Fruit fly (Drosophila melanogaster) whole organism, embryonic: ENCODE data around the gene CG43707.

Source experiments
- Asciz ChIP-seq: fragments of 200-800 bp; sonication (Bioruptor generic); optimal IDR thresholded peaks from 2 replicates; lab custom pipeline; 2017; ENCODE audit warnings: missing biosample characterization, mild to moderate bottlenecking, missing genetic modification characterization, missing genetic modification reagents
- Bdp1 ChIP-seq: fragments of 200-800 bp; sonication (Bioruptor generic); optimal IDR thresholded peaks from 3 replicates; lab custom pipeline; 2016; ENCODE audit warnings: missing biosample characterization, missing genetic modification characterization
- CG1024 ChIP-seq: fragments of 200-800 bp; sonication (Bioruptor generic); IDR thresholded peaks from 2 replicates; pipeline ENCODE4 v1.3.6; 2022; ENCODE audit warnings: missing biosample characterization, missing genetic modification characterization
- CG10321 ChIP-seq: fragments of 200-800 bp; sonication (Bioruptor generic); IDR thresholded peaks from 2 replicates; pipeline ENCODE4 v1.3.6; 2022; ENCODE audit warnings: missing biosample characterization, missing genetic modification characterization
- CG11695 ChIP-seq: fragments of 200-800 bp; sonication (Bioruptor generic); IDR thresholded peaks from 3 replicates; pipeline ENCODE4 v1.3.6; 2022; ENCODE audit warnings: missing biosample characterization, missing genetic modification characterization
- CG12155 ChIP-seq: fragments of 200-800 bp; sonication (Bioruptor generic); optimal IDR thresholded peaks from 3 replicates; lab custom pipeline; 2016; ENCODE audit warnings: missing biosample characterization, missing genetic modification characterization
- CG12236 ChIP-seq: fragments of 200-800 bp; sonication (Bioruptor generic); optimal IDR thresholded peaks from 2 replicates; lab custom pipeline; 2016; ENCODE audit warnings: missing biosample characterization, missing genetic modification characterization
- CG1602 ChIP-seq: fragments of 200-800 bp; sonication (Bioruptor generic); optimal IDR thresholded peaks from 3 replicates; lab custom pipeline; 2016; ENCODE audit warnings: missing biosample characterization, missing genetic modification characterization
- CG1832 ChIP-seq: fragments of 200-800 bp; sonication (Bioruptor generic); optimal IDR thresholded peaks from 2 replicates; lab custom pipeline; 2017; ENCODE audit warnings: missing biosample characterization, mild to moderate bottlenecking, missing genetic modification characterization, inconsistent platforms
- CG30020 ChIP-seq: fragments of 200-800 bp; optimal IDR thresholded peaks from 2 replicates; lab custom pipeline; 2019; ENCODE audit warnings: missing biosample characterization, mild to moderate bottlenecking, missing genetic modification characterization, moderate library complexity
- CG30431 ChIP-seq: fragments of 200-800 bp; sonication (Bioruptor generic); optimal IDR thresholded peaks from 2 replicates; lab custom pipeline; 2017; ENCODE audit warnings: missing biosample characterization, missing genetic modification characterization
- CG7745 ChIP-seq: fragments of 200-800 bp; sonication (Bioruptor generic); optimal IDR thresholded peaks from 2 replicates; lab custom pipeline; 2018; ENCODE audit warnings: missing biosample characterization, mild to moderate bottlenecking, missing genetic modification characterization, moderate library complexity
- CG8944 ChIP-seq: fragments of 200-800 bp; sonication (Bioruptor generic); optimal IDR thresholded peaks from 3 replicates; lab custom pipeline; 2016; ENCODE audit warnings: missing biosample characterization, missing genetic modification characterization
- CG9437 ChIP-seq: fragments of 200-800 bp; sonication (Bioruptor generic); optimal IDR thresholded peaks from 2 replicates; lab custom pipeline; 2018; ENCODE audit warnings: missing biosample characterization, mild to moderate bottlenecking, missing genetic modification characterization
- Camta ChIP-seq: fragments of 200-800 bp; sonication (Bioruptor generic); optimal IDR thresholded peaks from 2 replicates; lab custom pipeline; 2016; ENCODE audit warnings: missing biosample characterization, missing genetic modification characterization
- CoRest ChIP-seq: fragments of 200-800 bp; sonication (Bioruptor generic); optimal IDR thresholded peaks from 3 replicates; lab custom pipeline; 2018; ENCODE audit warnings: missing biosample characterization, mild to moderate bottlenecking, missing genetic modification characterization, moderate library complexity
- D ChIP-seq, 2 experiments: fragments of 200-800 bp in 1 of 2; fragments of >200 bp in 1 of 2; sonication (Bioruptor generic) in 1 of 2; optimal IDR thresholded peaks; 2 replicates in 1 of 2; 3 replicates in 1 of 2; lab custom pipeline; 2017; ENCODE audit warnings: mild to moderate bottlenecking in 1 of 2, missing biosample characterization in 1 of 2, missing genetic modification characterization in 1 of 2, missing genetic modification reagents in 1 of 2
- Hand ChIP-seq: fragments of 200-800 bp; sonication (Bioruptor generic); optimal IDR thresholded peaks from 2 replicates; lab custom pipeline; 2017; ENCODE audit warnings: mild to moderate bottlenecking, missing biosample characterization, missing genetic modification reagents, missing genetic modification characterization
- Jarid2 ChIP-seq: fragments of 200-800 bp; sonication (Bioruptor generic); optimal IDR thresholded peaks from 3 replicates; lab custom pipeline; 2017; ENCODE audit warnings: mild to moderate bottlenecking, missing biosample characterization, missing genetic modification reagents, missing genetic modification characterization
- Meics ChIP-seq: fragments of 200-800 bp; sonication (Bioruptor generic); optimal IDR thresholded peaks from 2 replicates; lab custom pipeline; 2017; ENCODE audit warnings: missing biosample characterization, mild to moderate bottlenecking, missing genetic modification characterization
- Sin3A ChIP-seq: fragments of >200 bp; optimal IDR thresholded peaks from 2 replicates; lab custom pipeline; 2018
- Sox102F ChIP-seq: fragments of 200-800 bp; sonication (Bioruptor generic); optimal IDR thresholded peaks from 2 replicates; lab custom pipeline; 2018; ENCODE audit warnings: missing biosample characterization, mild to moderate bottlenecking, missing genetic modification characterization, moderate library complexity
- Xbp1 ChIP-seq: fragments of 200-800 bp; sonication (Bioruptor generic); optimal IDR thresholded peaks from 3 replicates; lab custom pipeline; 2016; ENCODE audit warnings: missing biosample characterization, mild to moderate bottlenecking, missing genetic modification characterization
- ac ChIP-seq: fragments of 200-800 bp; sonication (Bioruptor generic); optimal IDR thresholded peaks from 3 replicates; lab custom pipeline; 2017; ENCODE audit warnings: missing biosample characterization, mild to moderate bottlenecking, missing genetic modification characterization
- aop ChIP-seq: fragments of 200-800 bp; sonication (Bioruptor generic); IDR thresholded peaks from 2 replicates; pipeline ENCODE4 v1.3.6; 2022; ENCODE audit warnings: missing biosample characterization, missing genetic modification characterization
- ato ChIP-seq: fragments of 200-800 bp; sonication (Bioruptor generic); IDR thresholded peaks from 2 replicates; pipeline ENCODE4 v1.3.6; 2022; ENCODE audit warnings: missing biosample characterization, missing genetic modification characterization; ENCODE audit not compliant: partially characterized antibody
- ci ChIP-seq: fragments of 200-800 bp; sonication (Bioruptor generic); IDR thresholded peaks from 3 replicates; pipeline ENCODE4 v1.3.6; 2022; ENCODE audit warnings: missing biosample characterization, missing genetic modification characterization
- crc ChIP-seq: fragments of 200-800 bp; sonication (Bioruptor generic); optimal IDR thresholded peaks from 2 replicates; lab custom pipeline; 2016; ENCODE audit warnings: missing biosample characterization, missing genetic modification characterization
- dan ChIP-seq: fragments of 200-800 bp; sonication (Bioruptor generic); IDR thresholded peaks from 2 replicates; pipeline ENCODE4 v1.3.6; 2022; ENCODE audit warnings: missing biosample characterization, missing genetic modification characterization
- fd3F ChIP-seq: fragments of 200-800 bp; sonication (Bioruptor generic); optimal IDR thresholded peaks from 2 replicates; lab custom pipeline; 2018; ENCODE audit warnings: missing biosample characterization, mild to moderate bottlenecking, missing genetic modification characterization, moderate library complexity
- inv ChIP-seq: fragments of 200-800 bp; sonication (Bioruptor generic); IDR thresholded peaks from 2 replicates; pipeline ENCODE4 v1.3.6; 2022; ENCODE audit warnings: missing biosample characterization, missing genetic modification characterization; ENCODE audit not compliant: partially characterized antibody
- jigr1 ChIP-seq: fragments of 200-800 bp; sonication (Bioruptor generic); IDR thresholded peaks from 3 replicates; pipeline ENCODE4 v1.3.6; 2022; ENCODE audit warnings: missing biosample characterization, missing genetic modification characterization
- kni ChIP-seq: fragments of 200-800 bp; sonication (Bioruptor generic); optimal IDR thresholded peaks from 3 replicates; lab custom pipeline; 2017; ENCODE audit warnings: mild to moderate bottlenecking, missing biosample characterization, missing genetic modification reagents, missing genetic modification characterization
- lbe ChIP-seq: fragments of 200-800 bp; sonication (Bioruptor generic); optimal IDR thresholded peaks from 2 replicates; lab custom pipeline; 2016; ENCODE audit warnings: missing biosample characterization, mild to moderate bottlenecking, missing genetic modification characterization
- maf-S ChIP-seq: fragments of 200-800 bp; sonication (Bioruptor generic); optimal IDR thresholded peaks from 2 replicates; lab custom pipeline; 2016; ENCODE audit warnings: missing biosample characterization, missing genetic modification characterization
- nom ChIP-seq: fragments of 200-800 bp; sonication (Bioruptor generic); optimal IDR thresholded peaks from 2 replicates; lab custom pipeline; 2017; ENCODE audit warnings: missing biosample characterization, missing genetic modification characterization, mild to moderate bottlenecking, moderate library complexity, missing genetic modification reagents
- run ChIP-seq: fragments of 200-800 bp; sonication (Bioruptor generic); optimal IDR thresholded peaks from 3 replicates; lab custom pipeline; 2018; ENCODE audit warnings: missing biosample characterization, mild to moderate bottlenecking, missing genetic modification characterization
- salm ChIP-seq: fragments of 200-800 bp; sonication (Bioruptor generic); optimal IDR thresholded peaks from 2 replicates; lab custom pipeline; 2018; ENCODE audit warnings: missing biosample characterization, mild to moderate bottlenecking, missing genetic modification characterization
- sima ChIP-seq: fragments of 200-800 bp; sonication (Bioruptor generic); optimal IDR thresholded peaks from 2 replicates; lab custom pipeline; 2016; ENCODE audit warnings: missing biosample characterization, missing genetic modification characterization
- sisA ChIP-seq: fragments of 200-800 bp; sonication (Bioruptor generic); IDR thresholded peaks from 2 replicates; pipeline ENCODE4 v1.3.6; 2022; ENCODE audit warnings: missing biosample characterization, missing genetic modification characterization
- sna ChIP-seq: fragments of 200-800 bp; sonication (Bioruptor generic); IDR thresholded peaks from 2 replicates; pipeline ENCODE4 v1.3.6; 2022; ENCODE audit warnings: missing biosample characterization, missing genetic modification characterization; ENCODE audit not compliant: partially characterized antibody
- trh ChIP-seq: fragments of 200-800 bp; sonication (Bioruptor generic); optimal IDR thresholded peaks from 2 replicates; lab custom pipeline; 2016; ENCODE audit warnings: missing biosample characterization, missing genetic modification characterization
- wdn ChIP-seq: fragments of 200-800 bp; sonication (Bioruptor generic); IDR thresholded peaks from 2 replicates; pipeline ENCODE4 v1.3.6; 2022; ENCODE audit warnings: missing biosample characterization, missing genetic modification characterization
- zen ChIP-seq: fragments of 200-800 bp; sonication (Bioruptor generic); optimal IDR thresholded peaks from 3 replicates; lab custom pipeline; 2018; ENCODE audit warnings: missing biosample characterization, mild to moderate bottlenecking, missing genetic modification characterization, moderate library complexity
- zf30C ChIP-seq: fragments of 200-800 bp; sonication (Bioruptor generic); optimal IDR thresholded peaks from 3 replicates; lab custom pipeline; 2018; ENCODE audit warnings: missing biosample characterization, mild to moderate bottlenecking, missing genetic modification characterization

CG43707 gene

dm6 chr2L:3769718-3770461 is 12.8 kb downstream of the CG43707 start (continued):
- peak; percentile 52 for TF ChIP-seq nom (GFP tag; lab: Kevin White, UChicago)
- TF ChIP-seq lbe (GFP tag; lab: Kevin White, UChicago), result peak; percentile 23
- TF ChIP-seq CG8944 (GFP tag; lab: Kevin White, UChicago), result no peak
- TF ChIP-seq CoRest (tag; lab: Kevin White, UChicago), result peak; percentile 62
- no peak for TF ChIP-seq fd3F (GFP tag; lab: Kevin White, UChicago)
- no peak for TF ChIP-seq ci

- peak; percentile 84 for TF ChIP-seq run (tag; lab: Kevin White, UChicago)
- TF ChIP-seq Bdp1 (GFP tag; lab: Kevin White, UChicago), result peak; percentile 86
- TF ChIP-seq Sox102F (GFP tag; lab: Kevin White, UChicago), result peak; percentile 97
- TF ChIP-seq jigr1 (GFP tag; lab: Robert Waterston, UW), result peak; percentile 91; the same call in 2 of the 3 replicates
- peak; percentile 91 for TF ChIP-seq CG7745 (tag; lab: Kevin White, UChicago)
- TF ChIP-seq CG1024 (GFP tag; lab: Robert Waterston, UW), result peak; percentile 93
- peak; percentile 99 for TF ChIP-seq kni (GFP tag; lab: Kevin White, UChicago)
- TF ChIP-seq zf30C (GFP tag; lab: Kevin White, UChicago), result peak; percentile 99
- peak; percentile 93 for TF ChIP-seq CG30431 (GFP tag; lab: Kevin White, UChicago)
- TF ChIP-seq ato (GFP tag; lab: Robert Waterston, UW), result no peak
- TF ChIP-seq CG12155 (GFP tag; lab: Kevin White, UChicago), result peak; percentile 97
- TF ChIP-seq ac, result peak; percentile 86
- TF ChIP-seq CG1602 (GFP tag; lab: Kevin White, UChicago), result peak; percentile 97
- TF ChIP-seq CG30020, result peak; percentile 81
- peak; percentile 91 for TF ChIP-seq CG9437 (GFP tag; lab: Kevin White, UChicago)
- TF ChIP-seq Hand (GFP tag; lab: Kevin White, UChicago), result peak; percentile 89
- peak; percentile 95 for TF ChIP-seq trh (GFP tag; lab: Kevin White, UChicago)
- TF ChIP-seq Sin3A, result no peak
- TF ChIP-seq CG12236 (GFP tag; lab: Kevin White, UChicago), result peak; percentile 90
- TF ChIP-seq sisA (GFP tag; lab: Robert Waterston, UW), result peak; percentile 95
- TF ChIP-seq CG10321 (GFP tag; lab: Robert Waterston, UW), result peak; percentile 77
- TF ChIP-seq Meics (GFP tag; lab: Kevin White, UChicago), result peak; percentile 89
- peak; percentile 77 for TF ChIP-seq sima (GFP tag; lab: Kevin White, UChicago)
- TF ChIP-seq dan (GFP tag; lab: Robert Waterston, UW), result peak; percentile 91
- TF ChIP-seq D (optimal IDR thresholded peaks at IDR 0.05; lab: Kevin White, UChicago), result peak; percentile 71
- peak; percentile 92 for TF ChIP-seq D (GFP tag; optimal IDR thresholded peaks at IDR 0.05; lab: Kevin White, UChicago)
- peak; percentile 85 for TF ChIP-seq Jarid2 (GFP tag; lab: Kevin White, UChicago)
- TF ChIP-seq salm (tag; lab: Kevin White, UChicago), result peak; percentile 93
- TF ChIP-seq zen (tag; lab: Kevin White, UChicago), result peak; percentile 95
- TF ChIP-seq sna (GFP tag; lab: Robert Waterston, UW), result no peak; the same call in 1 of the 2 replicates
- TF ChIP-seq maf-S, result peak; percentile 92
- TF ChIP-seq CG1832 (GFP tag; lab: Kevin White, UChicago), result peak; percentile 51
- TF ChIP-seq Asciz (GFP tag; lab: Kevin White, UChicago), result peak; percentile 89
- peak; percentile 86 for TF ChIP-seq crc (GFP tag; lab: Kevin White, UChicago)
- peak; percentile 93 for TF ChIP-seq Xbp1 (GFP tag; lab: Kevin White, UChicago)
- TF ChIP-seq wdn (GFP tag; lab: Robert Waterston, UW), result peak; percentile 95
- TF ChIP-seq CG11695 (GFP tag; lab: Robert Waterston, UW), result peak; percentile 97
- TF ChIP-seq Camta (GFP tag; lab: Kevin White, UChicago), result peak; percentile 96
- no peak for TF ChIP-seq aop (GFP tag; lab: Robert Waterston, UW)
- TF ChIP-seq inv, result no peak
Measured at dm6 chr2L:3771109-3772067, 14.3 kb downstream of the CG43707 start, which contains the start of gene bowl. bowl (plus strand) TSS chr2L:3771700.
